Worm (Caenorhabditis elegans) whole organism, L3 larva: ENCODE measurements around the gene cpr-8.

Experiments used
- ceh-16 ChIP-seq: sonication (generic microtip); optimal IDR thresholded peaks from 2 replicates; lab custom pipeline; 2017; ENCODE audit warnings: missing biosample characterization, missing genetic modification characterization
- ceh-82 ChIP-seq: fragments of 150-350 bp; optimal IDR thresholded peaks from 2 replicates; lab custom pipeline; 2014; ENCODE audit warnings: missing biosample characterization, missing genetic modification characterization
- egl-27 ChIP-seq: sonication (generic microtip); optimal IDR thresholded peaks from 4 replicates; lab custom pipeline; 2017; ENCODE audit warnings: missing biosample characterization, missing genetic modification reagents, missing genetic modification characterization
- fos-1 ChIP-seq: fragments of 150-350 bp; optimal IDR thresholded peaks from 2 replicates; lab custom pipeline; 2014; ENCODE audit warnings: missing biosample characterization, missing genetic modification characterization
- lin-39 ChIP-seq: fragments of 150-350 bp; optimal IDR thresholded peaks from 2 replicates; lab custom pipeline; 2018; ENCODE audit warnings: missing biosample characterization, missing genetic modification reagents, missing genetic modification characterization
- pha-4 ChIP-seq: fragments of 150-350 bp; optimal IDR thresholded peaks from 2 replicates; lab custom pipeline; 2014; ENCODE audit warnings: missing biosample characterization, missing genetic modification reagents, missing genetic modification characterization
- unc-39 ChIP-seq: sonication (generic microtip); optimal IDR thresholded peaks from 4 replicates; lab custom pipeline; 2017; ENCODE audit warnings: missing biosample characterization, missing genetic modification characterization

- TF ChIP-seq ceh-82 (no peak), egl-27 (tag; lab: Kevin White, UChicago) (no peak), lin-39 (no peak), ceh-16 (no peak), fos-1 (tag; lab: Kevin White, UChicago) (no peak), unc-39 (tag; lab: Kevin White, UChicago) (no peak), pha-4 (tag; lab: Kevin White, UChicago) (no peak)
These were observed 14.3 kb upstream of the cpr-8 start for ce11 chrV:1120101-1120500.
